Worm (Caenorhabditis elegans) whole organism, L1 larva: ENCODE measurements around the gene C08E3.15.

ENCODE experiments used
- C04F5.9 ChIP-seq: sonication (generic microtip); optimal IDR thresholded peaks from 2 replicates; lab custom pipeline; 2016; ENCODE audit warnings: missing genetic modification characterization, missing compliant biosample characterization
- F16B12.6 ChIP-seq: fragments of 150-350 bp; optimal IDR thresholded peaks from 2 replicates; lab custom pipeline; 2014; ENCODE audit warnings: missing biosample characterization, missing genetic modification characterization
- ama-1 ChIP-seq: fragments of 150-350 bp; optimal IDR thresholded peaks from 2 replicates; lab custom pipeline; 2014
- ceh-63 ChIP-seq: fragments of 200-800 bp; sonication (Bioruptor generic); optimal IDR thresholded peaks from 2 replicates; lab custom pipeline; 2018; ENCODE audit warnings: mild to moderate bottlenecking, missing genetic modification characterization, missing compliant biosample characterization
- ceh-8 ChIP-seq: fragments of 200-800 bp; sonication (Bioruptor generic); optimal IDR thresholded peaks from 2 replicates; lab custom pipeline; 2018; ENCODE audit warnings: mild to moderate bottlenecking, missing genetic modification characterization, moderate library complexity, missing compliant biosample characterization
- ceh-88 ChIP-seq: fragments of 200-800 bp; sonication (Bioruptor generic); IDR thresholded peaks from 2 replicates; pipeline ENCODE4 v1.3.6; 2022; ENCODE audit warnings: missing genetic modification characterization, missing compliant biosample characterization
- dsc-1 ChIP-seq: sonication (generic microtip); optimal IDR thresholded peaks from 2 replicates; lab custom pipeline; 2016; ENCODE audit warnings: mild to moderate bottlenecking, missing genetic modification characterization, missing compliant biosample characterization
- efl-1 ChIP-seq, 4 experiments: fragments of 150-350 bp; optimal IDR thresholded peaks in 3 of 4; peaks in 1 of 4; 1 replicate in 1 of 4; 2 replicates in 3 of 4; lab custom pipeline; 2014; ENCODE audit warnings: missing biosample characterization in 2 of 4, missing genetic modification characterization in 2 of 4, missing genetic modification reagents in 2 of 4
- elt-2 ChIP-seq: sonication (generic microtip); optimal IDR thresholded peaks from 2 replicates; lab custom pipeline; 2016; ENCODE audit warnings: missing genetic modification characterization, mild to moderate bottlenecking, inconsistent platforms, missing compliant biosample characterization, missing genetic modification reagents
- ets-5 ChIP-seq: fragments of 200-800 bp; sonication (Bioruptor generic); IDR thresholded peaks from 2 replicates; pipeline ENCODE4 v1.3.6; 2022; ENCODE audit warnings: missing genetic modification characterization, missing compliant biosample characterization
- fkh-4 ChIP-seq: sonication (generic microtip); optimal IDR thresholded peaks from 2 replicates; lab custom pipeline; 2016; ENCODE audit warnings: missing compliant biosample characterization, missing genetic modification characterization, borderline replicate concordance
- fkh-8 ChIP-seq: sonication (generic microtip); optimal IDR thresholded peaks from 2 replicates; lab custom pipeline; 2016; ENCODE audit warnings: mild to moderate bottlenecking, missing genetic modification characterization, missing compliant biosample characterization
- fos-1 ChIP-seq: fragments of 150-350 bp; optimal IDR thresholded peaks from 2 replicates; lab custom pipeline; 2014; ENCODE audit warnings: missing biosample characterization, missing genetic modification characterization
- hlh-17 ChIP-seq: fragments of 200-800 bp; sonication (Bioruptor generic); optimal IDR thresholded peaks from 2 replicates; lab custom pipeline; 2018; ENCODE audit warnings: missing genetic modification characterization, mild to moderate bottlenecking, missing compliant biosample characterization, moderate library complexity, borderline replicate concordance
- irx-1 ChIP-seq: sonication (generic microtip); optimal IDR thresholded peaks from 2 replicates; lab custom pipeline; 2016; ENCODE audit warnings: missing genetic modification characterization, missing compliant biosample characterization
- lin-15B ChIP-seq: fragments of 150-350 bp; sonication (generic microtip); optimal IDR thresholded peaks from 3 replicates; lab custom pipeline; 2014; ENCODE audit warnings: missing biosample characterization, missing genetic modification characterization
- lir-3 ChIP-seq: sonication (generic microtip); optimal IDR thresholded peaks from 2 replicates; lab custom pipeline; 2016; ENCODE audit warnings: mild to moderate bottlenecking, missing genetic modification characterization, moderate library complexity, missing compliant biosample characterization; ENCODE audit not compliant: poor library complexity
- mab-9 ChIP-seq: fragments of 200-800 bp; sonication (Bioruptor generic); IDR thresholded peaks from 2 replicates; pipeline ENCODE4 v1.3.6; 2022; ENCODE audit warnings: missing genetic modification reagents, missing genetic modification characterization, missing compliant biosample characterization
- mep-1 ChIP-seq: fragments of 150-350 bp; optimal IDR thresholded peaks from 2 replicates; lab custom pipeline; 2014; ENCODE audit warnings: missing biosample characterization, missing genetic modification characterization
- nhr-11 ChIP-seq: fragments of 150-350 bp; optimal IDR thresholded peaks from 2 replicates; lab custom pipeline; 2014; ENCODE audit warnings: missing biosample characterization, missing genetic modification characterization
- nhr-12 ChIP-seq: sonication (generic microtip); optimal IDR thresholded peaks from 2 replicates; lab custom pipeline; 2017; ENCODE audit warnings: missing biosample characterization, missing genetic modification characterization
- nhr-19 ChIP-seq: fragments of 200-800 bp; sonication (Bioruptor generic); conservative IDR thresholded peaks from 2 replicates; pipeline ENCODE4 v1.3.6; 2022; ENCODE audit warnings: missing genetic modification characterization, missing compliant biosample characterization
- nhr-71 ChIP-seq: sonication (generic microtip); optimal IDR thresholded peaks from 2 replicates; lab custom pipeline; 2016; ENCODE audit warnings: mild to moderate bottlenecking, missing genetic modification characterization, moderate library complexity, missing compliant biosample characterization
- nhr-84 ChIP-seq: sonication (generic microtip); optimal IDR thresholded peaks from 2 replicates; lab custom pipeline; 2017; ENCODE audit warnings: missing biosample characterization, missing genetic modification characterization
- nhr-90 ChIP-seq: sonication (generic microtip); optimal IDR thresholded peaks from 2 replicates; lab custom pipeline; 2016; ENCODE audit warnings: mild to moderate bottlenecking, missing genetic modification characterization, missing compliant biosample characterization; ENCODE audit not compliant: poor library complexity
- pag-3 ChIP-seq: sonication (generic microtip); optimal IDR thresholded peaks from 2 replicates; lab custom pipeline; 2017; ENCODE audit warnings: missing genetic modification characterization, mild to moderate bottlenecking, missing compliant biosample characterization, antibody characterized with exemption, borderline replicate concordance; ENCODE audit not compliant: insufficient read depth
- rnt-1 ChIP-seq: sonication (generic microtip); optimal IDR thresholded peaks from 2 replicates; lab custom pipeline; 2016; ENCODE audit warnings: mild to moderate bottlenecking, missing genetic modification characterization, moderate library complexity, missing compliant biosample characterization
- skn-1 ChIP-seq: fragments of 150-350 bp; optimal IDR thresholded peaks from 2 replicates; lab custom pipeline; 2014; ENCODE audit warnings: missing biosample characterization, missing genetic modification characterization
- sptf-1 ChIP-seq: fragments of 150-350 bp; optimal IDR thresholded peaks from 2 replicates; lab custom pipeline; 2014; ENCODE audit warnings: missing biosample characterization, missing genetic modification characterization
- sup-37 ChIP-seq: fragments of 200-800 bp; sonication (Bioruptor generic); optimal IDR thresholded peaks from 2 replicates; lab custom pipeline; 2018; ENCODE audit warnings: mild to moderate bottlenecking, missing genetic modification characterization, missing compliant biosample characterization
- swsn-7 ChIP-seq: sonication (generic microtip); optimal IDR thresholded peaks from 2 replicates; lab custom pipeline; 2016; ENCODE audit warnings: missing genetic modification characterization, missing compliant biosample characterization
- tlp-1 ChIP-seq: fragments of 150-350 bp; optimal IDR thresholded peaks from 2 replicates; lab custom pipeline; 2014; ENCODE audit warnings: missing biosample characterization, missing genetic modification characterization
- unc-86 ChIP-seq: sonication (generic microtip); optimal IDR thresholded peaks from 2 replicates; lab custom pipeline; 2016; ENCODE audit warnings: missing genetic modification characterization, missing compliant biosample characterization
- unc-98 ChIP-seq: fragments of 200-800 bp; sonication (Bioruptor generic); IDR thresholded peaks from 2 replicates; pipeline ENCODE4 v1.3.6; 2022; ENCODE audit warnings: missing genetic modification characterization, missing compliant biosample characterization
- xbp-1 ChIP-seq: sonication (generic microtip); optimal IDR thresholded peaks from 2 replicates; lab custom pipeline; 2016; ENCODE audit warnings: missing genetic modification characterization, missing compliant biosample characterization
- ztf-11 ChIP-seq, 2 experiments: sonication (generic microtip); optimal IDR thresholded peaks; 2 replicates each; lab custom pipeline; 2016 to 2017; ENCODE audit warnings: missing genetic modification characterization in 2 of 2, missing biosample characterization in 1 of 2, missing compliant biosample characterization in 1 of 2

Gene C08E3.15

ce11 chrII:1597101-1598088 lies 30.3 kb downstream of the C08E3.15 start, which contains the start of gene bath-46:
bath-46 (plus strand) TSS chrII:1597906.
- no peak for TF ChIP-seq dsc-1
- TF ChIP-seq ama-1: no peak
- peak; percentile 67 for TF ChIP-seq elt-2 (tag; lab: Kevin White, UChicago)
- TF ChIP-seq nhr-90 (tag; lab: Kevin White, UChicago): no peak

DNA sequence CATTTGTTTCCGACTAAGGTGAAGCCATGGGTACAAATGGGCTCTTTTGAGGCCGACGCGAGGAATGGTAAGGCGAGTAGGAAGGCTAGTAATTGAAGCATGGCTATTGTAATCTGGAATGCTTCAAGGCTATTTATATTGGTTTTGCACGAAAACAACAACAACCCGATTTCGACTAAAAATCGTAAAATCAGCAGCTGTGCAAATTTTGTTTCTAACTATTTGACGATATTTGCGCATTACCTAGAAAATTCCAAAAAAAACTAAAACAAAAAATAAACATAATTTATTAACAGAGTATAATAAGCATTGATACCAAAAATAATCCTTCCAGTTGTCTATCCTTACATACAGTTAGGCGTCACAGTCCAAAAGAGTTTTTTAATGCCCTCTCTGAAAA lies 32.5 kb downstream of the C08E3.15 start, which contains the start of gene clec-20:
TSS of gene clec-20 (minus strand) at position 101 of the 400 bp plus-strand sequence.
- no peak for TF ChIP-seq fkh-4
- no peak for TF ChIP-seq sptf-1 (tag; lab: Kevin White, UChicago)
- TF ChIP-seq fos-1 (tag; lab: Kevin White, UChicago): no peak
- TF ChIP-seq nhr-84 (tag; lab: Kevin White, UChicago): no peak
- TF ChIP-seq fkh-8 (tag; lab: Kevin White, UChicago): no peak

DNA sequence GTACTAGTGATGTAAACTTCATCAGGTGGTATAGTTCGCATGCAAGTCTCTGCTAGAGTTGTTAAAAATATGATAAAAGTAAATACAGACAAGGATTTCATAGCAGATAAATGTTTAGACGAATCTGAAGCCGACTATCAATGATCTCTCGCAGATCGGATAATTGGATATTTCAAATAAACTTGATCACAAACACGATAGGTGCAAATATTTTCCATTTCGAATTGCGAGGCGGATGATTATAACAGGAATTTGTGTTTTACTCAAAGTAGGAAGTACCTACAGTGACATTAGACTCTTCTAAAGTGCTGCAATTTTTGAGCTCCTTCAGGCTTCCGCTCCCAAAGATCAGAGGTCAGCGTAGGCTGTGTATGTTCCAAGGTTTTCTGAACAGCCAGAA lies 37.8 kb downstream of the C08E3.15 start, which contains the start of gene T07H3.7:
TSS of gene T07H3.7 (minus strand) at position 101 of the 400 bp plus-strand sequence.
- TF ChIP-seq nhr-12 (tag; lab: Kevin White, UChicago) (no peak), mep-1 (tag; lab: Kevin White, UChicago) (no peak), nhr-90 (tag; lab: Kevin White, UChicago) (no peak), ceh-63 (GFP tag; lab: Kevin White, UChicago) (no peak), nhr-11 (tag; lab: Kevin White, UChicago) (no peak), pag-3 (no peak), ceh-88 (GFP tag; lab: Robert Waterston, UW) (no peak), swsn-7 (tag; lab: Kevin White, UChicago) (no peak), skn-1 (tag; lab: Kevin White, UChicago) (no peak), rnt-1 (tag; lab: Kevin White, UChicago) (no peak), ztf-11 (tag; optimal IDR thresholded peaks at IDR 0.05; lab: Kevin White, UChicago) (no peak), irx-1 (no peak)

DNA sequence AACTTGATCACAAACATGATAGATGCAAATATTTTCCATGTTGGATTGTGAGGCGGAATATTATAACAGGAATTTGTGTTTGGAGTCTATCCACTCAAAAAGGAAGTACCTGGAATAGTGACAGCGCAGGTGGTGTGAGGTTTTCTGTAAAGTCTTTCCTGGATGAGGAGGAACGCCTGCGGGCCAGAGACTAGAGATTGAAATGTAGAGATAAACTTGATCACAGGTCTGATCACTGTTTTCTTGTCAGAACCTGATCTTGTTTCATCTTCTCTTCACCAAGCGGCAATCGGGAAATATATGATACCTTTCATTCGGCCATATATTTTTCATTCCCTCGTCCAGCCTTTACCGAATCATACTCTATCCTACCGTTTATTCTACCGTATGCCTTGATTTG lies 41.4 kb downstream of the C08E3.15 start, which contains the start of gene T07H3.8:
TSS of gene T07H3.8 (plus strand) at position 301 of the 400 bp plus-strand sequence.
- no peak for TF ChIP-seq hlh-17
- no peak for TF ChIP-seq ets-5 (GFP tag; lab: Robert Waterston, UW)
- no peak for TF ChIP-seq nhr-90 (tag; lab: Kevin White, UChicago)
- TF ChIP-seq ceh-8: no peak
- no peak for TF ChIP-seq unc-98 (GFP tag; lab: Robert Waterston, UW)
- no peak for TF ChIP-seq nhr-71 (tag; lab: Kevin White, UChicago)
- TF ChIP-seq tlp-1 (tag; lab: Kevin White, UChicago): no peak
- TF ChIP-seq lin-15B (tag; lab: Kevin White, UChicago): no peak
- TF ChIP-seq lir-3 (tag; lab: Kevin White, UChicago): no peak
- no peak for TF ChIP-seq nhr-11 (tag; lab: Kevin White, UChicago)
- no peak for TF ChIP-seq efl-1 (optimal IDR thresholded peaks at IDR 0.05; lab: Kevin White, UChicago)
- no peak for TF ChIP-seq efl-1 (GFP tag; optimal IDR thresholded peaks at IDR 0.05 in 1 of 2; lab: Kevin White, UChicago)
- TF ChIP-seq nhr-19 (GFP tag; lab: Robert Waterston, UW): no peak

DNA sequence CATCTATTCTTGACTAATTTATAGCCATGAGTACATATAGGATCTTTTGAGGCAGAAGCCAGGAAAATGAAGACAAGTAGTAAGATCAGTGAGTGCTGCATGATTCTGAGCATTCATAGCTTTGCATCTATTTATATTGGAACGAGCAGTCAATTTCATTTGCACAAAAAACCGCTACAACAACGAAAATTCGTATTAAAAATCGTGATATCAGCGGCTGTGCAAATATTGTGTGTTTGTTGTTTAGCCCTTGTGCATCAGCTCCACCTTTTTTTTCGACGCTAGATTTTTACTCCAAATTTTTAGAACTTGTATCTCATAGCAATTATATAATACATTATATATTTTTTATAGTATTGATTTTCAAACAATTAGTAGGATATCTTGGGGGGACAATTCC lies 43.5 kb downstream of the C08E3.15 start, which contains the start of gene clec-21:
TSS of gene clec-21 (minus strand) at position 101 of the 400 bp plus-strand sequence.
- TF ChIP-seq xbp-1 (tag; lab: Kevin White, UChicago) (no peak), mab-9 (no peak), F16B12.6 (no peak), unc-86 (tag; lab: Kevin White, UChicago) (no peak), sup-37 (GFP tag; lab: Kevin White, UChicago) (no peak), nhr-90 (tag; lab: Kevin White, UChicago) (no peak), C04F5.9 (tag; lab: Kevin White, UChicago) (no peak), ets-5 (GFP tag; lab: Robert Waterston, UW) (no peak)
